Fruit fly (Drosophila melanogaster) Kc167 (cell line): Measurements from ENCODE around the gene CHKov1.

Experiments
- h ChIP-seq: fragments of >200 bp; optimal IDR thresholded peaks from 3 replicates; lab custom pipeline; 2018; ENCODE audit warnings: missing external identifiers
- psq ChIP-seq: fragments of >200 bp; optimal IDR thresholded peaks from 2 replicates; lab custom pipeline; 2017; ENCODE audit warnings: missing external identifiers

DNA sequence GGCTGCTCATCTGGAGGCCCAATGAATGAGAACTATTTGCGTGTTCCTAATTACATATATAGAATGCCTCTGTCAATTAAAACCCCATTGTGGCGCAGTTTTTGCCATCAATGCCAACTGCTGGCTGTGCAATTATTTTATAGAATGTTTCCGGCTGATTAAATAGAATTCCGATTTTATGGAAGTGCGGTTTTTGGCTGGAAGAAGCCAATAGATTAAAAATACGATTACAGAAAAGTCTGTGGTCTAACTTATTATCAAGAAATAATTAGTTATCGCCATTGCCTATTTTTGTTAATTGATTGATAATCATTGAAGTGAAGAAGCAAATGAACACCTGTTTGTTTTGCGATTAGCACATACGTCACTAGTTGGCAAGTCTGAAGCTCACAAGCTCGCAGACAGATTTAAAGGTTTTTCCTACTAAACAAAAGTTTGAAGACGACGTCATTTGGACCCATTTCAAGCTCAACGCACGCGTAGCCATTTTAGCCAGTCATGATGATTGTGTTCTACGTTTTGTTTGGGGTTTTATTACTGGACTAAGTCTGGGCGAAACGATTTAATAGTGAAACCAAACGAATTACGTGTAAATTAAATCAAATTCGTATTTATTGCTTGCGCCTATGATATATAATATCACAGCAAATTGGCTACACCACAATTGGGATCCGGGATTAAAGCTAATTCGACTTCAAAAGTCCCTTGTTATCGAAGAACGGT, 23.1 kb downstream of the CHKov1 start:
- TF ChIP-seq psq (no peak), h (lab: Kevin White, UChicago) (no peak)
